Fruit fly (Drosophila melanogaster): ENCODE data around the gene CG31468.

CG31468 gene

DNA sequence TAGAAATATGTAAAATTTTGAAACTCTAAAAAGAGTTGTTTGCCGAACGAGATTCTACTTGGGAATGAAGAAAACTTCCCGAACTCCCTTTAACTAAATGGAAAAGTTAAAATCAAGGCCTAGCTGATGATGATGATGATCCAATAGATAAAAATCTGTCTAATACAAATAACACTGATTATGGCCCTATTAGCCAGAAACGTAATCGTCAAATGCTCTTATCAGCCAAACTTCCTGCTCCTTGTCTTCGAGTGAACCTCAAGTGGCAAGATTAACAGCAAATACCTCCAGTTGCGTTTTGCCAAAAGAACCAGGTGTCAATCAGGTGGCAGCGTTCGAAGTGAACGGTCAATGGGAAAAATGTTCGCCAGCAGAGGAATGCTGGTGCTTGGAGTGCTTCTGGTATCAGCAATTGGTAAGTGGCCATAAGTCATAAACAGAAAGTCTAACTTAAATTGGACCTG lies at the start of gene CG31468, which contains the start of gene Gba1a:
TSS of gene CG31468 (minus strand) at position 51 of the 464 bp plus-strand sequence.
TSS of gene Gba1a (plus strand) at position 318 of the 464 bp plus-strand sequence.
- TF ChIP-seq CG8478 (optimal IDR thresholded peaks at IDR 0.05) (no peak), CTCF (optimal IDR thresholded peaks at IDR 0.05) (no peak)

DNA sequence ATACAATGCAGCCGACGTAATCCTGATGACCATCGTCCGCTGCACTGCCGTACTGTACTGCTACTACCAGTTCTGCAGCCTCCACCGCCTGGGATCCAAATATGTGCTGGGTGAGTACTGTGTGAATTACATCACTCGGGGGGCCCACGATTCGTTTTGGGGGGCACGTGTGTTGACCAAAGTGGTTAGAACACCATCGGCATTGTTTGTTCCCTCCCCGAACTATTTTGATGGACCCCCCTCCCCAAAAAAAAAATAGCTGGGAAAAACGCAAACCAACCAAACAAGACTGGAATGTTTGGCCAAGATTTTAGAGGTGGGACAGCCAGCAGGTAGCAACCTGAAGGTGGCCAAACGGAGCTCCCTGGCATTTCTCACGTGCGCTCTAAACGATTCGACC lies 47.3 kb upstream of the CG31468 start:
- TF ChIP-seq CG8478 (optimal IDR thresholded peaks at IDR 0.05), result no peak
- no peak for TF ChIP-seq CTCF (optimal IDR thresholded peaks at IDR 0.05)

DNA sequence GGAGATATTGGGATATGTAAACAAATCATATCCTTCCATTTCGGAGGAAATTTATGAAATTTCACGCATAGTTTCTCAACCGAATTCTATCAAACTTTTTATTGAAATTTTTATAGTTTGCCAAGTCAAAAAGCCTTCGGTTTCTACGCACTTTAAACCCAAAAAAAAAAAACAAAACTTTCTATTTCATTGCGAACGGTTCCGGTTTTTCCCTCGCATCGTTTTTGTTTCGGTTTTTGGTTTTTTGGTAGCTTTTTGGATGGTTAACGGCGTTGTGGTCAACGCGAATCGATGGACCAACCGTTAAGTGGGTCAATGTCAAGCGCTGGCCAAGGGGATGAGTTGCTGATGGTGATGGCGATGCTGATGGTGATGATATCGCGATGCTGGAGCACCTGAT lies 40.8 kb upstream of the CG31468 start:
- TF ChIP-seq CG8478 (optimal IDR thresholded peaks at IDR 0.05), result no peak
- no peak for TF ChIP-seq CTCF (optimal IDR thresholded peaks at IDR 0.05)

DNA sequence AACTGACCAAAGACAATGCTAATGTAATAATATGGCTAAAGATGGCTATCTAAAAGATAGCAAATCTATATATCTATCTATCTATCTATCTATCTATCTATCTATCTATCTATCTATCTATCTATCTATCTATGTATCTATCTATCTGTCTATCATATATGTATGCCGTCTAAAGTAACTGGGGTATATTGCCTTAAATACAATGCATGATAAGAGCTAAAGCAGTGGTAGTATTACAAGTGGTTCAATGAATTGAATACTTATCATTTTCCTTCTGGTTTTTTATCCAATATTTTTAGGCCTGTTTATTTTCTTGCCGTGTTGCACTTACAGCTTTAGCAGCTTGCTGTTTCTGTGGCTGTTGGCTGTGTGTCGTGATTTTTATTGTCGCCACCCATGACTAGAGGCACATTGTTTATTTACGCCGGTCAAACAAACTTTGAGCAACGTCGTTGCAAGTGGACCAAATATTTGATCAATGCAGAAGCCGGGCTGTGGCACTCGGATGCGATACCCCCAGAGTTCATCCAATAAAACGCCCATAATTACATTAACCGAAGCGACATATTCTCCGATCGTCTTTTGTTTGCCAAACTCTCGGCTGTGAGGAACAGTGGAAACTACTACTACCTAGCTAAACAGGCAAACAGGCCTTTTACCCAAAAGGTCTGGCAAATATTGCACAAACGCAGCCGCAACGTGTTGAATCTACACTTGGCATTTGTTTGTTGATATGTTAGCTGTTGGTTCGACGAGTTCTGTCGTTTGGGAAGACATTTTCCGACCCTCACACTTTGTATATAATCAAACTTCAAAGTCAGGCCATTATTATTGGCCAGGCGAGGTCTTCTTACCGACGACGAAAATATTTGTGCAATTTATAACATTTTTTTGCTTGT lies 37.8 kb upstream of the CG31468 start:
- TF ChIP-seq CTCF (optimal IDR thresholded peaks at IDR 0.05), result no peak
- TF ChIP-seq CG8478 (optimal IDR thresholded peaks at IDR 0.05), result no peak

DNA sequence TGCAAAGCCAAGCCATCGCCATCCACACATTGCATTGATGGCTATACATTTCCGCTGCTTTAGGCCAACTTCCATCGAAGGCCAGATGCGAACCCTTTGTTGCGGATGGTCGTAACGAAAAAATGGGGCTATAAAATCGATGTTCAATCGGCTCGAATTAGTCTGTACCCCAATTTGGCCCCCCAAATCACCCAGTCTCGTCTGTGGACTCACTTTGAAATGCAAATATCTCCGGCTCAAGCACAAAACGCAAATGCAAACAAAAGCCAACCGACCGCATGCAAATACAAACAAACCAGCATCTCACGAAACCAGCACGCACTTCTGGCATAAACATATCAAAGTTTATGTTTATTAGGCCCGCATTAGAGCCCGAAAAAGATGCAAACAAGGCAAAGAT lies 36.2 kb upstream of the CG31468 start:
- no peak for TF ChIP-seq CTCF (optimal IDR thresholded peaks at IDR 0.05)
- no peak for TF ChIP-seq CG8478 (optimal IDR thresholded peaks at IDR 0.05)

DNA sequence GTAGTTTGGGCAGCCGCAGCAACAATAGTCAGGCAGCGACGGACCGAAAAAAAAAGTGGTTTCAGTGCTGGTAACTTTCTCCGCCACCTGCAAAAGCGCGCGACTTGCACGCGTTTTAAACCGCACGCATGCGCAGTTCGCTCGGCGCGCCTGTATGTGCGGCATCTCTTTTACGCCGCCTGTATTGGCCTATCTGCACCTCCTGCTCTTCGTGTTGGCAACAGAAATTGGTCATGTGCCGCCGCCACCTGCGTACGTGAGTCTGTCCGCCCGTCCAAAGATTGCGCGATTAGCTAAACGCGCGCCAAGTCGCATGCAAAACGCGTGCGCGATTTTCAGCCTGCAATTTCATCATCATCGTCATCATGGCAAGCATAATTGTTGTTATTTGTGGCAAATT lies 35.5 kb upstream of the CG31468 start:
- TF ChIP-seq CG8478 (optimal IDR thresholded peaks at IDR 0.05) (no peak), CTCF (optimal IDR thresholded peaks at IDR 0.05) (no peak)

DNA sequence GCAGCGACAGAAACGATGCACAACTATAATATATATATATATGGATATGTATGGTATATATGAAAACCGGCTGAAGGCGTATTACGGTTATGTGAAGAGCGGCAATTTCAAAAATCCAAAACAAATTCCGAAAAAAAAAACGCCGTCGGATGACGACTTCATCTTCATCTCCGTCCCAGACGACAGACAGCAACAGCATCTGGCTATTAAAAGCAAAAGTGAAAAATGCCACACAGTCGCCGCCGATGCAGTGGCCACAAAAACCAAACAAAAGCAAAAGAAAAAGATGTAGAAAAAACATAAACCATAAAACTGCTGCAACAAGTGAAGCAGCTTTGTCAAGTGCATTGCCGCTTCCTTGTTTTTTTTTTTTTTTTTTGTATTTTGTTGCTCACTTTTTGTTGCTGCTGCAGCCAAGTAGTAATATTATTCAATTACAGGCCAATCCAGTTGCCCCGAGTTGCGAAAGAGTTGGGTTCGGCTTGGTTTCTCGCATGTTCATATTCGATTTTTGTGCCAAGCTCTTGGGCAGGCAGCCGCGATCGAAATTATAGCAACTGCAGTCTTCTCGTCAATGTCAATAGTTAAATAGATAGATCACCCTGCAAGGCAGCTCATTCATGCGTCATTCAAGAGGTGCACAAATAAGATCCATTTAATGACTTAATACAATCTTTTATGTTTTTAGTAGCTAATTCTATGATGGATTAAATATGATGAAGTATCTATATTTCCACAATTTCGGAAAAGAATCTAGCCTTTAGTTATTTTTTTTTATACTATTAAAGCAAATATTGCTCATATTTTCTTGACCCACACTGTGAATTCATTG lies 34.6 kb upstream of the CG31468 start:
- no peak for TF ChIP-seq CTCF (optimal IDR thresholded peaks at IDR 0.05)
- no peak for TF ChIP-seq CG8478 (optimal IDR thresholded peaks at IDR 0.05)

DNA sequence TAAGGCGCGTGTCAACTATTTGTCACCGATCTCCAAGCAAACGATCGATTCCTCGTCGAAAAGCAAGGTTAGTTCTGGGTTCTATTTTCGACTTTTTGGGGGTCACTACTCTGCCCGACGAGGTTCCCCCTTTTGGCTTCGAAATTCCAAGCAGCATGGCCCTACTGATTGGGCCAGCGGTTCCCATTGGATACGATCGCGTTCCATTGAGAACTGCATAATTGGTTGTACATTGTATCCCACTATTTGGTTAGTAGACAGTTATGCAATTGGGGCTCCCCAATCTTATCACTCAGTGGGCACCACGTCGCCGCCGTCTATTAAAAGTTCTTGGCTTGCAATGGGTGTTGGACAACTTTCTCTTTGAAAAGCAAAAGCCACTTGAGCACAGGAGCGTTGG lies 33.6 kb upstream of the CG31468 start:
- no peak for TF ChIP-seq CG8478 (optimal IDR thresholded peaks at IDR 0.05)
- TF ChIP-seq CTCF (optimal IDR thresholded peaks at IDR 0.05), result no peak

DNA sequence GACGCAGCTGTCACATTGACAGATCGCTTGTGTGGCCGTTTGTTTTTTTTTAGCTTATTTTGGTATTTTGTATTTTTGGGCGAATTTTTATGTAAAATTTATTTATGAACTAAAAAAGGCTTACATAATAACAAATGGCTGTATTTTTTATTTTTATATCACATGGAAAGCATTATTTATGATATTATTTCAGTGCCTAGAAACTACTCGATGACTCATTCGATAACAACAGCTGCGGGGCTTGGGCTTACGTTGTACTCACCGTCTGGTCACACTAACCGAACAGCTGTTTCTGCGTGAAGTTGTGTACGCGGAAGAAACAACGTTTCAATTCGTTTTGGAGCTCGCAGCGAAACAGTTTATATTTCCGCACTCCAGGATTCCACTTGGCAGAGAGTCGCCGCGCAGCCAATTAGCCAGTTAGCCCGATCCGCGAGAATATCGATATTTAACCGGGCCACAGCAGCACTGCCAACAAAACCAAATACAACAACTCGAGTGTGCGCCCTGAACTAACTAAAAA lies 32.9 kb upstream of the CG31468 start, which contains the start of the genes Hmgcr and Rpn9:
TSS of gene Hmgcr (plus strand) at position 335 of the 523 bp plus-strand sequence.
TSS of gene Rpn9 (minus strand) at position 473 of the 523 bp plus-strand sequence.
- TF ChIP-seq CG8478 (optimal IDR thresholded peaks at IDR 0.05) (no peak), CTCF (optimal IDR thresholded peaks at IDR 0.05) (no peak)

DNA sequence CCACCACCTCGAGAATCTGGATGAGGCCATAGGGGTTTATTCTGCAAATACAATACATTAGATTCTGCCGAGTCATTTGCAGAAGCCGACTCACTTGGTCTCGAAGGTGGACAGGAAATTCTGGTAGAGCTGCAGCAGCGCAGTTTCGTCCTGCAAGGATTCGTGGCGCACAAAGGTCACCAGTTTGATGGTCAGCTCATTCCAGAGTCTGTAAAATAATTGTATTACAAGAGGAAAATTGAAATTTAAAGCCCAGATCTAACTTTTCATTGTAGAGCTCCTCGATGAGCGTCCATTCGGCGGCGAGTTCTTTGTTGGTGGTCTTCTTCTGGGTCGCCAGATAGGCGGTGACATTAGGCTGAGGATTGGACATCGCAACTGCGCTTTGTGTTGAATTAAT lies 32.4 kb upstream of the CG31468 start:
- no peak for TF ChIP-seq CTCF (optimal IDR thresholded peaks at IDR 0.05)
- TF ChIP-seq CG8478 (optimal IDR thresholded peaks at IDR 0.05), result no peak

DNA sequence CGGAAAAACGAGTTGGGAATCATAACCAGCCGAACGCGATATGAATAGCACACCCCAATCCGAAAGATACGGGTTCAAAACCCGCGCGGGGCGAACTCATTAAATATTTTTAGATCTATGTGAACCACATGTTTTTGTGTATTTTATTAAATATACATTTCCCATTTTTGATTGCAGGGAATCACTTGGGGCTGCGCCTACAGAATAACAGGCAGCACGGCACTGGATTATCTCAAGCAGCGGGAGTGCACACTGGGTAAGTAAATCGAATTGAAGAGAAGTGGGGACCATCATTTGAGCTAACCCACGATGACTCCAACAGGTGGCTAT lies 30.3 kb upstream of the CG31468 start:
- no peak for TF ChIP-seq CTCF (optimal IDR thresholded peaks at IDR 0.05)
- no peak for TF ChIP-seq CG8478 (optimal IDR thresholded peaks at IDR 0.05)

DNA sequence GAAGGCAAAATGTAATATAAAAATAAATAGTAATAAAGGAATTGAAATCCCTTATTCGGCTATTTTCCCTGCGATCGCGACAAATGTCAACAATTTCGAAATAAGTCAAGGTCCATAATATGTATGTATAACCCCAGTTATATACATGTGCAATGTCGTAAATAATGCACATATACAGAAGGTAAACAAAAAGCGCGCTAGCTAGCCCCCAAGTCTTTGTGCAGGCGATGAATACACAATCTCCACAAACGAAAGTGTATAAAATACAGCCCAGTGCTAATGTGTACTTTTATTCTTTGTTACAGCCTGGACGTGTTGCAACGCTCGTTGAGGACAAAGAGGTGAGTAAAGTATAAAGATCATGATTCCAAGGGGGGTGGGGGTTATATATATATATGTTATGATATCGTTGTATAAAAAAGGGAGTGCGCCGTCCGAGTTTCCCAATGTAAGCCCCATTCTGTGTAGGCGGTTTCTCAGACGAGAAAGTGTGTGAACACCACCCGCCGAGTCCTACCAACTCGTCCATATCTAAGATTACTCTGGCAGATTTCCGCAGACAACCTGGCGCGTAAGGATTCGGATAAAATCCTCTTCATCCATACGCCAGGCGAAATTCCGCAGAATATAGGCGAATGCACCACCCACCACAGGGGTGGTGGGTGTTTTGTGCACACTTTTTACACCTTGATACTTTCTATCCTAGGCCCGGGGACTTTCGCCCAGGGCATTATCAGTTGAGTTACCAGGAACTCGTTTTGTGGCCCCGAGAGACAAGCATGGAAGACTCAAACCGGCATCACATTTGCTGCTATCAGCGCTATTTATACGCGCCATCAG lies 29.7 kb upstream of the CG31468 start:
- no peak for TF ChIP-seq CTCF (optimal IDR thresholded peaks at IDR 0.05)
- TF ChIP-seq CG8478 (optimal IDR thresholded peaks at IDR 0.05), result no peak

DNA sequence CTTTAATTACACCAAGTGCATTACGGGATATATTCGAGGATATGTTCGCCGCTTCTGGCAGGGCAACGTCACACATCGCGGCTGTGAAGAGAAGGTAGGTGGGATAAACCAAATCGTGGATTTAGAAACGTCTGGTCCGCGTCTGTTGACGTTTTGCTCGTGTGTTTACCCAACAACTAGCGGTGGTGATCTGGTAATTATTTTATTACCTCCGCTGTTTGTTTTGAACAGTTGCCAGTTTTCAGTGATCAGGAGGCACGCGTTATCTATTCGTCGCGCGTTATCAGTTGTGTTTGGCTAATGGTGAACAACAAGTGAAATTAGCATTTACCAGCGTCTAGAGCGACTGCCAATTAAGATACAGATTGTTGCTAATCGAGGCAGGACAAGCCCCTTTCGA lies 28.9 kb upstream of the CG31468 start:
- TF ChIP-seq CG8478 (optimal IDR thresholded peaks at IDR 0.05), result no peak
- TF ChIP-seq CTCF (optimal IDR thresholded peaks at IDR 0.05), result no peak

DNA sequence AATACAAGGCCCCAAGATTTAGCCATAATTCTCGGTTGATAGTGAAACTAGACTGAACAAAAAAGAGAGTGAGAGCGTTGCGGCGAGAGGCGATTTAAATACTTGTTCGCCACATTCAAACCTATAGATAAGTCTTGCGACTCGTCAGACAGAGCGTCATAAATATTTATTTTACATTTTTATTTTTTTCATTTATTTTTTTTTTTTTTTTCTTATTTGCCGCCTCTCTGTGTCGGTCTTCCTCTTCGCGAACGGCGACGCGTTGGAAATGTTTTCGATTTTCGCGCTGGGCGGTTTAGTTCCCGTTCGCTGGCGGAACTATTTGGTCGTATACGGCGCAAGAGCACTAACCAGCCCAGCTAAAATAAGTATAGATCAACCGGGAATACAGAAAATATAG lies 27.9 kb upstream of the CG31468 start:
- TF ChIP-seq CG8478 (optimal IDR thresholded peaks at IDR 0.05) (no peak), CTCF (optimal IDR thresholded peaks at IDR 0.05) (no peak)
